Fruit fly (Drosophila melanogaster) whole organism, embryonic: Measurements from ENCODE around the gene ScpX.
A peak's percentile ranks its signal among the peaks of the same experiment; 100 is the strongest.

Experiments
- ATbp ChIP-seq: fragments of 200-800 bp; sonication (Bioruptor generic); optimal IDR thresholded peaks from 2 replicates; lab custom pipeline; 2017; ENCODE audit warnings: missing biosample characterization, mild to moderate bottlenecking, missing genetic modification characterization, missing genetic modification reagents
- Aef1 ChIP-seq: fragments of 200-800 bp; sonication (Bioruptor generic); IDR thresholded peaks from 3 replicates; pipeline ENCODE4 v1.3.6; 2022; ENCODE audit warnings: missing biosample characterization, missing genetic modification characterization
- Awh ChIP-seq: fragments of 200-800 bp; sonication (Bioruptor generic); IDR thresholded peaks from 2 replicates; pipeline ENCODE4, ENCODE4 v1.3.6; 2022; ENCODE audit warnings: missing biosample characterization, missing genetic modification characterization
- BtbVII ChIP-seq: fragments of 200-800 bp; sonication (Bioruptor generic); optimal IDR thresholded peaks from 3 replicates; lab custom pipeline; 2017; ENCODE audit warnings: missing biosample characterization, mild to moderate bottlenecking, missing genetic modification characterization
- CG12071 ChIP-seq: fragments of 200-800 bp; sonication (Bioruptor generic); optimal IDR thresholded peaks from 3 replicates; lab custom pipeline; 2018; ENCODE audit warnings: missing biosample characterization, mild to moderate bottlenecking, missing genetic modification characterization
- CG13123 ChIP-seq: fragments of 200-800 bp; sonication (Bioruptor generic); optimal IDR thresholded peaks from 2 replicates; lab custom pipeline; 2016; ENCODE audit warnings: missing biosample characterization, missing genetic modification characterization
- CG14965 ChIP-seq: fragments of 200-800 bp; sonication (Bioruptor generic); optimal IDR thresholded peaks from 2 replicates; lab custom pipeline; 2016; ENCODE audit warnings: missing biosample characterization, missing genetic modification characterization, borderline replicate concordance
- CG1792 ChIP-seq: fragments of 200-800 bp; sonication (Bioruptor generic); optimal IDR thresholded peaks from 2 replicates; lab custom pipeline; 2016; ENCODE audit warnings: missing biosample characterization, missing genetic modification characterization
- CG2120 ChIP-seq: fragments of 200-800 bp; sonication (Bioruptor generic); optimal IDR thresholded peaks from 3 replicates; lab custom pipeline; 2016; ENCODE audit warnings: missing biosample characterization, missing genetic modification characterization
- CG2129 ChIP-seq: fragments of 200-800 bp; sonication (Bioruptor generic); IDR thresholded peaks from 2 replicates; pipeline ENCODE4 v1.3.6; 2022; ENCODE audit warnings: missing biosample characterization, missing genetic modification characterization; ENCODE audit not compliant: partially characterized antibody
- CG2678 ChIP-seq: fragments of 200-800 bp; sonication (Bioruptor generic); optimal IDR thresholded peaks from 3 replicates; lab custom pipeline; 2019; ENCODE audit warnings: missing biosample characterization, mild to moderate bottlenecking, missing genetic modification characterization, moderate library complexity
- CG2712 ChIP-seq: fragments of 200-800 bp; optimal IDR thresholded peaks from 3 replicates; lab custom pipeline; 2019; ENCODE audit warnings: missing biosample characterization, mild to moderate bottlenecking, missing genetic modification characterization, moderate library complexity
- CG2889 ChIP-seq: fragments of 200-800 bp; sonication (Bioruptor generic); IDR thresholded peaks from 3 replicates; pipeline ENCODE4 v1.3.6; 2022; ENCODE audit warnings: missing biosample characterization, missing genetic modification characterization
- CG31224 ChIP-seq: fragments of 200-800 bp; sonication (Bioruptor generic); IDR thresholded peaks from 2 replicates; pipeline ENCODE4 v1.3.6; 2022; ENCODE audit warnings: missing biosample characterization, missing genetic modification characterization
- CG31388 ChIP-seq: fragments of 200-800 bp; sonication (Bioruptor generic); optimal IDR thresholded peaks from 2 replicates; lab custom pipeline; 2016; ENCODE audit warnings: missing biosample characterization, missing genetic modification characterization
- CG3281 ChIP-seq: fragments of 200-800 bp; sonication (Bioruptor generic); optimal IDR thresholded peaks from 3 replicates; lab custom pipeline; 2017; ENCODE audit warnings: missing biosample characterization, mild to moderate bottlenecking, missing genetic modification characterization
- CG34376 ChIP-seq: fragments of 200-800 bp; sonication (Bioruptor generic); optimal IDR thresholded peaks from 2 replicates; lab custom pipeline; 2018; ENCODE audit warnings: missing biosample characterization, mild to moderate bottlenecking, missing genetic modification characterization
- CG4360 ChIP-seq: fragments of 200-800 bp; sonication (Bioruptor generic); IDR thresholded peaks from 2 replicates; pipeline ENCODE4 v1.3.6; 2022; ENCODE audit warnings: missing biosample characterization, missing genetic modification characterization
- CG4730 ChIP-seq: fragments of 200-800 bp; sonication (Bioruptor generic); IDR thresholded peaks from 2 replicates; pipeline ENCODE4 v1.3.6; 2022; ENCODE audit warnings: missing biosample characterization, missing genetic modification characterization
- CG4854 ChIP-seq: fragments of 200-800 bp; sonication (Bioruptor generic); optimal IDR thresholded peaks from 2 replicates; lab custom pipeline; 2016; ENCODE audit warnings: missing biosample characterization, missing genetic modification characterization, inconsistent platforms
- CG7839 ChIP-seq: fragments of 200-800 bp; sonication (Bioruptor generic); optimal IDR thresholded peaks from 3 replicates; lab custom pipeline; 2018; ENCODE audit warnings: missing biosample characterization, mild to moderate bottlenecking, missing genetic modification characterization, moderate library complexity
- Dip2 ChIP-seq: fragments of 200-800 bp; sonication (Bioruptor generic); IDR thresholded peaks from 2 replicates; pipeline ENCODE4 v1.3.6; 2022; ENCODE audit warnings: missing biosample characterization, missing genetic modification characterization
- Drgx ChIP-seq: fragments of 200-800 bp; sonication (Bioruptor generic); IDR thresholded peaks from 2 replicates; pipeline ENCODE4 v1.3.6; 2022; ENCODE audit warnings: missing biosample characterization, missing genetic modification characterization
- Fer2 ChIP-seq: fragments of 200-800 bp; sonication (Bioruptor generic); optimal IDR thresholded peaks from 2 replicates; lab custom pipeline; 2018; ENCODE audit warnings: missing biosample characterization, mild to moderate bottlenecking, missing genetic modification characterization, moderate library complexity
- Gsc ChIP-seq: fragments of 200-800 bp; sonication (Bioruptor generic); IDR thresholded peaks from 2 replicates; pipeline ENCODE4 v1.3.6; 2022; ENCODE audit warnings: missing biosample characterization, missing genetic modification characterization
- HmgZ ChIP-seq: fragments of 200-800 bp; sonication (Bioruptor generic); optimal IDR thresholded peaks from 2 replicates; lab custom pipeline; 2018; ENCODE audit warnings: missing biosample characterization, mild to moderate bottlenecking, missing genetic modification characterization
- Lpt ChIP-seq: fragments of >200 bp; optimal IDR thresholded peaks from 2 replicates; lab custom pipeline; 2018; ENCODE audit warnings: missing biosample characterization, missing genetic modification characterization
- NFAT ChIP-seq: fragments of 200-800 bp; sonication (Bioruptor generic); IDR thresholded peaks from 2 replicates; pipeline ENCODE4 v1.3.6; 2022; ENCODE audit warnings: missing biosample characterization, missing genetic modification characterization
- Neu2 ChIP-seq: fragments of 200-800 bp; sonication (Bioruptor generic); optimal IDR thresholded peaks from 3 replicates; lab custom pipeline; 2016; ENCODE audit warnings: missing biosample characterization, missing genetic modification characterization, borderline replicate concordance
- Ptx1 ChIP-seq: fragments of 200-800 bp; sonication (Bioruptor generic); IDR thresholded peaks from 2 replicates; pipeline ENCODE4 v1.3.6; 2022; ENCODE audit warnings: missing biosample characterization, missing genetic modification characterization
- Sry-β ChIP-seq: fragments of 200-800 bp; sonication (Bioruptor generic); optimal IDR thresholded peaks from 2 replicates; lab custom pipeline; 2018; ENCODE audit warnings: missing biosample characterization, mild to moderate bottlenecking, missing genetic modification characterization, moderate library complexity
- Tbp ChIP-seq: fragments of >200 bp; optimal IDR thresholded peaks from 2 replicates; lab custom pipeline; 2018; ENCODE audit warnings: missing biosample characterization, missing genetic modification characterization
- ara ChIP-seq: fragments of 200-800 bp; sonication (Bioruptor generic); IDR thresholded peaks from 2 replicates; pipeline ENCODE4 v1.3.6; 2022; ENCODE audit warnings: missing biosample characterization, missing genetic modification characterization
- ash1 ChIP-seq: fragments of 200-800 bp; sonication (Bioruptor generic); optimal IDR thresholded peaks from 2 replicates; lab custom pipeline; 2018; ENCODE audit warnings: missing biosample characterization, mild to moderate bottlenecking, missing genetic modification characterization
- bcd ChIP-seq: fragments of 200-800 bp; sonication (Bioruptor generic); optimal IDR thresholded peaks from 2 replicates; lab custom pipeline; 2017; ENCODE audit warnings: missing biosample characterization, mild to moderate bottlenecking, missing genetic modification characterization
- bigmax ChIP-seq: fragments of 200-800 bp; sonication (Bioruptor generic); optimal IDR thresholded peaks from 2 replicates; lab custom pipeline; 2018; ENCODE audit warnings: missing biosample characterization, mild to moderate bottlenecking, missing genetic modification characterization
- corto ChIP-seq: fragments of 200-800 bp; sonication (Bioruptor generic); optimal IDR thresholded peaks from 2 replicates; lab custom pipeline; 2016; ENCODE audit warnings: missing biosample characterization, mild to moderate bottlenecking, missing genetic modification characterization, moderate library complexity
- cwo ChIP-seq: fragments of 200-800 bp; sonication (Bioruptor generic); optimal IDR thresholded peaks from 3 replicates; lab custom pipeline; 2017; ENCODE audit warnings: missing biosample characterization, missing genetic modification characterization, mild to moderate bottlenecking, moderate library complexity, missing genetic modification reagents
- dan ChIP-seq: fragments of 200-800 bp; sonication (Bioruptor generic); IDR thresholded peaks from 2 replicates; pipeline ENCODE4 v1.3.6; 2022; ENCODE audit warnings: missing biosample characterization, missing genetic modification characterization
- disco-r ChIP-seq: fragments of 200-800 bp; sonication (Bioruptor generic); optimal IDR thresholded peaks from 2 replicates; lab custom pipeline; 2016; ENCODE audit warnings: missing biosample characterization, missing genetic modification characterization
- eve ChIP-seq, 2 experiments: fragments of >200 bp; optimal IDR thresholded peaks; 2 replicates each; lab custom pipeline; 2017; ENCODE audit warnings: missing biosample characterization in 2 of 2, missing genetic modification characterization in 2 of 2
- ftz-f1 ChIP-seq: fragments of 200-800 bp; sonication (Bioruptor generic); optimal IDR thresholded peaks from 2 replicates; lab custom pipeline; 2016; ENCODE audit warnings: missing biosample characterization, missing genetic modification characterization
- gsb ChIP-seq: fragments of 200-800 bp; sonication (Bioruptor generic); IDR thresholded peaks from 2 replicates; pipeline ENCODE4 v1.3.6; 2022; ENCODE audit warnings: missing biosample characterization, missing genetic modification characterization
- hkb ChIP-seq, 2 experiments: fragments of 200-800 bp in 1 of 2; fragments of >200 bp in 1 of 2; sonication (Bioruptor generic) in 1 of 2; IDR thresholded peaks in 1 of 2; optimal IDR thresholded peaks in 1 of 2; 2 replicates each; pipeline versions ENCODE4 v1.3.6 to Lab custom; 2017 to 2022; ENCODE audit warnings: missing biosample characterization in 1 of 2, missing genetic modification characterization in 1 of 2
- lov ChIP-seq, 2 experiments: fragments of 200-800 bp in 1 of 2; fragments of >200 bp in 1 of 2; sonication (Bioruptor generic) in 1 of 2; IDR thresholded peaks in 1 of 2; optimal IDR thresholded peaks in 1 of 2; 2 replicates in 1 of 2; 3 replicates in 1 of 2; pipeline versions ENCODE4 v1.3.6 to Lab custom; 2017 to 2022; ENCODE audit warnings: missing biosample characterization in 1 of 2, missing genetic modification characterization in 1 of 2
- p53 ChIP-seq: fragments of 200-800 bp; sonication (Bioruptor generic); optimal IDR thresholded peaks from 2 replicates; lab custom pipeline; 2016; ENCODE audit warnings: missing biosample characterization, missing genetic modification characterization
- salm ChIP-seq: fragments of 200-800 bp; sonication (Bioruptor generic); optimal IDR thresholded peaks from 2 replicates; lab custom pipeline; 2018; ENCODE audit warnings: missing biosample characterization, mild to moderate bottlenecking, missing genetic modification characterization
- sna ChIP-seq: fragments of 200-800 bp; sonication (Bioruptor generic); IDR thresholded peaks from 2 replicates; pipeline ENCODE4 v1.3.6; 2022; ENCODE audit warnings: missing biosample characterization, missing genetic modification characterization; ENCODE audit not compliant: partially characterized antibody
- ttk ChIP-seq: fragments of 200-800 bp; sonication (Bioruptor generic); IDR thresholded peaks from 2 replicates; pipeline ENCODE4 v2.1.2; 2022; ENCODE audit warnings: missing biosample characterization, missing genetic modification characterization
- wek ChIP-seq: fragments of 200-800 bp; sonication (Bioruptor generic); optimal IDR thresholded peaks from 3 replicates; lab custom pipeline; 2018; ENCODE audit warnings: missing biosample characterization, mild to moderate bottlenecking, missing genetic modification characterization, moderate library complexity
- zfh2 ChIP-seq: fragments of 200-800 bp; sonication (Bioruptor generic); optimal IDR thresholded peaks from 2 replicates; lab custom pipeline; 2016; ENCODE audit warnings: missing biosample characterization, missing genetic modification characterization

The ScpX gene

dm6 chr2L:18789773-18790385 is 41.1 kb upstream of the ScpX start (continued):
- no peak for TF ChIP-seq CG4854
- no peak for TF ChIP-seq CG14965 (GFP tag; lab: Kevin White, UChicago)
- no peak for TF ChIP-seq Drgx (GFP tag; lab: Robert Waterston, UW)
- TF ChIP-seq ATbp: no peak
- TF ChIP-seq CG4730 (GFP tag; lab: Robert Waterston, UW): no peak
- TF ChIP-seq CG2712: no peak
- TF ChIP-seq Tbp: no peak
- TF ChIP-seq bcd (GFP tag; lab: Kevin White, UChicago): no peak
- no peak for TF ChIP-seq sna (GFP tag; lab: Robert Waterston, UW)
- TF ChIP-seq CG31224: no peak
- TF ChIP-seq wek: no peak
- no peak for TF ChIP-seq eve (GFP tag; optimal IDR thresholded peaks at IDR 0.05; lab: Kevin White, UChicago)
- TF ChIP-seq CG31388: no peak
- TF ChIP-seq zfh2: no peak
- no peak for TF ChIP-seq CG2889
- no peak for TF ChIP-seq HmgZ (tag; lab: Kevin White, UChicago)
- TF ChIP-seq Aef1 (GFP tag; lab: Robert Waterston, UW): no peak
- no peak for TF ChIP-seq corto
- no peak for TF ChIP-seq CG13123 (GFP tag; lab: Kevin White, UChicago)
- TF ChIP-seq CG2678 (tag; lab: Kevin White, UChicago): peak; percentile 58
- TF ChIP-seq ash1 (GFP tag; lab: Kevin White, UChicago): no peak
- peak; percentile 83 for TF ChIP-seq CG34376
- TF ChIP-seq NFAT (GFP tag; lab: Robert Waterston, UW): no peak
- no peak for TF ChIP-seq disco-r (GFP tag; lab: Kevin White, UChicago)
- no peak for TF ChIP-seq bigmax (GFP tag; lab: Kevin White, UChicago)
- TF ChIP-seq Gsc (GFP tag; lab: Robert Waterston, UW): no peak
- no peak for TF ChIP-seq salm (tag; lab: Kevin White, UChicago)
- TF ChIP-seq hkb (optimal IDR thresholded peaks at IDR 0.05; lab: Kevin White, UChicago): no peak
- TF ChIP-seq hkb (GFP tag; IDR thresholded peaks at IDR 0.05; lab: Robert Waterston, UW): no peak
- TF ChIP-seq ara (GFP tag; lab: Robert Waterston, UW): no peak
- no peak for TF ChIP-seq gsb (GFP tag; lab: Robert Waterston, UW)
- no peak for TF ChIP-seq Lpt (GFP tag; lab: Kevin White, UChicago)
- no peak for TF ChIP-seq lov (optimal IDR thresholded peaks at IDR 0.05; lab: Kevin White, UChicago)
- TF ChIP-seq lov (GFP tag; IDR thresholded peaks at IDR 0.05; lab: Robert Waterston, UW): no peak
- no peak for TF ChIP-seq dan (GFP tag; lab: Robert Waterston, UW)
- TF ChIP-seq CG3281 (GFP tag; lab: Kevin White, UChicago): peak; percentile 13
- TF ChIP-seq p53 (GFP tag; lab: Kevin White, UChicago): no peak
- no peak for TF ChIP-seq Dip2 (GFP tag; lab: Robert Waterston, UW)
- no peak for TF ChIP-seq BtbVII (GFP tag; lab: Kevin White, UChicago)
- no peak for TF ChIP-seq CG4360 (GFP tag; lab: Robert Waterston, UW)
- TF ChIP-seq CG12071: no peak
- no peak for TF ChIP-seq CG7839
- no peak for TF ChIP-seq ttk (GFP tag; lab: Robert Waterston, UW)
- TF ChIP-seq Awh (GFP tag; lab: Robert Waterston, UW): no peak
- no peak for TF ChIP-seq Fer2 (tag; lab: Kevin White, UChicago)
- no peak for TF ChIP-seq CG2120 (GFP tag; lab: Kevin White, UChicago)
- no peak for TF ChIP-seq CG2129 (GFP tag; lab: Robert Waterston, UW)
- TF ChIP-seq Ptx1 (GFP tag; lab: Robert Waterston, UW): no peak
- TF ChIP-seq Neu2 (GFP tag; lab: Kevin White, UChicago): no peak
- no peak for TF ChIP-seq Sry-β (GFP tag; lab: Kevin White, UChicago)
- TF ChIP-seq CG1792: no peak
- no peak for TF ChIP-seq ftz-f1 (GFP tag; lab: Kevin White, UChicago)
- peak; percentile 67 for TF ChIP-seq cwo (GFP tag; lab: Kevin White, UChicago)
